Fruit fly (Drosophila melanogaster) whole organism, embryonic: Measurements from ENCODE around the gene CG13471.
A peak's percentile ranks its signal among the peaks of the same experiment; 100 is the strongest.

Source experiments
- Ada2b ChIP-seq: fragments of 200-800 bp; sonication (Bioruptor generic); IDR thresholded peaks from 2 replicates; pipeline ENCODE4 v1.3.6; 2022; ENCODE audit warnings: missing biosample characterization, missing genetic modification characterization
- B-H2 ChIP-seq: fragments of 200-800 bp; sonication (Bioruptor generic); optimal IDR thresholded peaks from 2 replicates; lab custom pipeline; 2018; ENCODE audit warnings: missing biosample characterization, mild to moderate bottlenecking, missing genetic modification characterization
- BEAF-32 ChIP-seq: fragments of 200-800 bp; sonication (Bioruptor generic); optimal IDR thresholded peaks from 3 replicates; lab custom pipeline; 2017; ENCODE audit warnings: missing biosample characterization, missing genetic modification characterization, mild to moderate bottlenecking, moderate library complexity, missing genetic modification reagents
- Bteb2 ChIP-seq: fragments of 200-800 bp; sonication (Bioruptor generic); optimal IDR thresholded peaks from 2 replicates; lab custom pipeline; 2016; ENCODE audit warnings: missing biosample characterization, missing genetic modification characterization
- CG11695 ChIP-seq: fragments of 200-800 bp; sonication (Bioruptor generic); IDR thresholded peaks from 3 replicates; pipeline ENCODE4 v1.3.6; 2022; ENCODE audit warnings: missing biosample characterization, missing genetic modification characterization
- CG11696 ChIP-seq: fragments of 200-800 bp; sonication (Bioruptor generic); IDR thresholded peaks from 2 replicates; pipeline ENCODE4 v1.3.6; 2022; ENCODE audit warnings: missing biosample characterization, missing genetic modification characterization
- CG12155 ChIP-seq: fragments of 200-800 bp; sonication (Bioruptor generic); optimal IDR thresholded peaks from 3 replicates; lab custom pipeline; 2016; ENCODE audit warnings: missing biosample characterization, missing genetic modification characterization
- CG12391 ChIP-seq: fragments of 200-800 bp; sonication (Bioruptor generic); optimal IDR thresholded peaks from 3 replicates; lab custom pipeline; 2018; ENCODE audit warnings: missing biosample characterization, mild to moderate bottlenecking, missing genetic modification characterization, moderate library complexity
- CG14014 ChIP-seq: fragments of 200-800 bp; sonication (Bioruptor generic); IDR thresholded peaks from 2 replicates; pipeline ENCODE4 v1.3.6; 2022; ENCODE audit warnings: missing biosample characterization, missing genetic modification characterization
- CG14710 ChIP-seq: fragments of 200-800 bp; sonication (Bioruptor generic); optimal IDR thresholded peaks from 3 replicates; lab custom pipeline; 2019; ENCODE audit warnings: missing biosample characterization, mild to moderate bottlenecking, missing genetic modification characterization, moderate library complexity
- CG17361 ChIP-seq: fragments of 200-800 bp; sonication (Bioruptor generic); IDR thresholded peaks from 3 replicates; pipeline ENCODE4 v1.3.6; 2022; ENCODE audit warnings: missing biosample characterization, missing genetic modification characterization
- CG2199 ChIP-seq: fragments of 200-800 bp; sonication (Bioruptor generic); IDR thresholded peaks from 3 replicates; pipeline ENCODE4 v1.3.6; 2022; ENCODE audit warnings: missing biosample characterization, missing genetic modification characterization
- CG2202 ChIP-seq: fragments of 200-800 bp; sonication (Bioruptor generic); optimal IDR thresholded peaks from 2 replicates; lab custom pipeline; 2018; ENCODE audit warnings: missing biosample characterization, mild to moderate bottlenecking, missing genetic modification characterization
- CG32767 ChIP-seq: fragments of 200-800 bp; sonication (Bioruptor generic); IDR thresholded peaks from 2 replicates; pipeline ENCODE4 v1.3.6; 2022; ENCODE audit warnings: missing biosample characterization, missing genetic modification characterization
- CG34422 ChIP-seq: fragments of 200-800 bp; sonication (Bioruptor generic); IDR thresholded peaks from 3 replicates; pipeline ENCODE4 v1.3.6; 2022; ENCODE audit warnings: missing biosample characterization, missing genetic modification characterization
- CG4404 ChIP-seq: fragments of 200-800 bp; sonication (Bioruptor generic); IDR thresholded peaks from 2 replicates; pipeline ENCODE4 v1.3.6; 2022; ENCODE audit warnings: missing biosample characterization, missing genetic modification characterization
- CG5180 ChIP-seq: fragments of 200-800 bp; sonication (Bioruptor generic); optimal IDR thresholded peaks from 3 replicates; lab custom pipeline; 2017; ENCODE audit warnings: missing biosample characterization, missing genetic modification characterization, mild to moderate bottlenecking, moderate library complexity, missing genetic modification reagents
- CG7556 ChIP-seq: fragments of 200-800 bp; sonication (Bioruptor generic); optimal IDR thresholded peaks from 2 replicates; lab custom pipeline; 2017; ENCODE audit warnings: missing biosample characterization, mild to moderate bottlenecking, missing genetic modification characterization
- CG7839 ChIP-seq: fragments of 200-800 bp; sonication (Bioruptor generic); optimal IDR thresholded peaks from 3 replicates; lab custom pipeline; 2018; ENCODE audit warnings: missing biosample characterization, mild to moderate bottlenecking, missing genetic modification characterization, moderate library complexity
- D ChIP-seq, 2 experiments: fragments of 200-800 bp in 1 of 2; fragments of >200 bp in 1 of 2; sonication (Bioruptor generic) in 1 of 2; optimal IDR thresholded peaks; 2 replicates in 1 of 2; 3 replicates in 1 of 2; lab custom pipeline; 2017; ENCODE audit warnings: mild to moderate bottlenecking in 1 of 2, missing biosample characterization in 1 of 2, missing genetic modification characterization in 1 of 2, missing genetic modification reagents in 1 of 2
- Dfd ChIP-seq, 2 experiments: fragments of >200 bp; optimal IDR thresholded peaks; 2 replicates each; lab custom pipeline; 2017; ENCODE audit warnings: missing biosample characterization in 2 of 2, missing genetic modification characterization in 2 of 2
- Doc2 ChIP-seq: fragments of 200-800 bp; sonication (Bioruptor generic); IDR thresholded peaks from 2 replicates; pipeline ENCODE4 v1.3.6; 2022; ENCODE audit warnings: missing biosample characterization, missing genetic modification characterization
- Dp ChIP-seq: fragments of 200-800 bp; sonication (Bioruptor generic); optimal IDR thresholded peaks from 2 replicates; lab custom pipeline; 2018; ENCODE audit warnings: missing biosample characterization, mild to moderate bottlenecking, missing genetic modification characterization, moderate library complexity
- Ets97D ChIP-seq: fragments of 200-800 bp; sonication (Bioruptor generic); optimal IDR thresholded peaks from 3 replicates; lab custom pipeline; 2016; ENCODE audit warnings: missing biosample characterization, missing genetic modification characterization
- Fer3 ChIP-seq: fragments of 200-800 bp; sonication (Bioruptor generic); optimal IDR thresholded peaks from 2 replicates; lab custom pipeline; 2018; ENCODE audit warnings: missing biosample characterization, mild to moderate bottlenecking, missing genetic modification characterization, moderate library complexity
- Hmx ChIP-seq: fragments of 200-800 bp; sonication (Bioruptor generic); optimal IDR thresholded peaks from 2 replicates; lab custom pipeline; 2016; ENCODE audit warnings: missing biosample characterization, missing genetic modification characterization
- Hsf ChIP-seq: fragments of 200-800 bp; sonication (Bioruptor generic); optimal IDR thresholded peaks from 3 replicates; lab custom pipeline; 2016; ENCODE audit warnings: missing biosample characterization, missing genetic modification characterization
- Lhr ChIP-seq: fragments of 200-800 bp; sonication (Bioruptor generic); optimal IDR thresholded peaks from 3 replicates; lab custom pipeline; 2017; ENCODE audit warnings: mild to moderate bottlenecking, missing biosample characterization, missing genetic modification reagents, missing genetic modification characterization
- NC2α ChIP-seq: fragments of 200-800 bp; sonication (Bioruptor generic); optimal IDR thresholded peaks from 2 replicates; lab custom pipeline; 2016; ENCODE audit warnings: missing biosample characterization, missing genetic modification characterization
- NC2β ChIP-seq: fragments of 200-800 bp; sonication (Bioruptor generic); optimal IDR thresholded peaks from 2 replicates; lab custom pipeline; 2016; ENCODE audit warnings: missing biosample characterization, missing genetic modification characterization
- Side ChIP-seq: fragments of 200-800 bp; sonication (Bioruptor generic); optimal IDR thresholded peaks from 2 replicates; lab custom pipeline; 2016; ENCODE audit warnings: missing biosample characterization, missing genetic modification characterization
- Spps ChIP-seq: fragments of 200-800 bp; sonication (Bioruptor generic); optimal IDR thresholded peaks from 2 replicates; lab custom pipeline; 2018; ENCODE audit warnings: missing biosample characterization, mild to moderate bottlenecking, missing genetic modification characterization
- amos ChIP-seq: fragments of 200-800 bp; sonication (Bioruptor generic); IDR thresholded peaks from 2 replicates; pipeline ENCODE4 v1.3.6; 2022; ENCODE audit warnings: missing biosample characterization, missing genetic modification characterization; ENCODE audit not compliant: partially characterized antibody
- ase ChIP-seq: fragments of 200-800 bp; sonication (Bioruptor generic); IDR thresholded peaks from 3 replicates; pipeline ENCODE4 v1.3.6; 2022; ENCODE audit warnings: missing biosample characterization, missing genetic modification characterization
- chn ChIP-seq: fragments of 200-800 bp; sonication (Bioruptor generic); optimal IDR thresholded peaks from 2 replicates; lab custom pipeline; 2016; ENCODE audit warnings: missing biosample characterization, missing genetic modification characterization
- dmrt99B ChIP-seq: fragments of 200-800 bp; sonication (Bioruptor generic); optimal IDR thresholded peaks from 2 replicates; lab custom pipeline; 2018; ENCODE audit warnings: missing biosample characterization, mild to moderate bottlenecking, missing genetic modification characterization, moderate library complexity
- fd96Cb ChIP-seq: fragments of 200-800 bp; sonication (Bioruptor generic); optimal IDR thresholded peaks from 2 replicates; lab custom pipeline; 2018; ENCODE audit warnings: missing biosample characterization, mild to moderate bottlenecking, missing genetic modification characterization, moderate library complexity
- gce ChIP-seq: fragments of 200-800 bp; sonication (Bioruptor generic); IDR thresholded peaks from 3 replicates; pipeline ENCODE4 v1.3.6; 2022; ENCODE audit warnings: missing biosample characterization, missing genetic modification characterization
- hbn ChIP-seq: fragments of 200-800 bp; sonication (Bioruptor generic); IDR thresholded peaks from 2 replicates; pipeline ENCODE4 v1.3.6; 2022; ENCODE audit warnings: missing biosample characterization, missing genetic modification characterization; ENCODE audit not compliant: partially characterized antibody
- jigr1 ChIP-seq: fragments of 200-800 bp; sonication (Bioruptor generic); IDR thresholded peaks from 3 replicates; pipeline ENCODE4 v1.3.6; 2022; ENCODE audit warnings: missing biosample characterization, missing genetic modification characterization
- lola ChIP-seq, 3 experiments: fragments of >200 bp in 2 of 3; fragments of 200-800 bp in 1 of 3; sonication (Bioruptor generic) in 1 of 3; optimal IDR thresholded peaks; 2 replicates each; lab custom pipeline; 2017 to 2019; ENCODE audit warnings: missing biosample characterization in 3 of 3, missing genetic modification characterization in 3 of 3, mild to moderate bottlenecking in 1 of 3, moderate library complexity in 1 of 3
- maf-S ChIP-seq: fragments of 200-800 bp; sonication (Bioruptor generic); optimal IDR thresholded peaks from 2 replicates; lab custom pipeline; 2016; ENCODE audit warnings: missing biosample characterization, missing genetic modification characterization
- otp ChIP-seq: fragments of 200-800 bp; sonication (Bioruptor generic); IDR thresholded peaks from 3 replicates; pipeline ENCODE4, ENCODE4 v1.3.6; 2022; ENCODE audit warnings: missing biosample characterization, missing genetic modification characterization
- pho ChIP-seq: fragments of 200-800 bp; sonication (Bioruptor generic); optimal IDR thresholded peaks from 2 replicates; lab custom pipeline; 2016; ENCODE audit warnings: missing biosample characterization, missing genetic modification characterization
- scrt ChIP-seq: fragments of 200-800 bp; sonication (Bioruptor generic); optimal IDR thresholded peaks from 2 replicates; lab custom pipeline; 2018; ENCODE audit warnings: missing biosample characterization, mild to moderate bottlenecking, missing genetic modification characterization, moderate library complexity
- sens ChIP-seq: fragments of 200-800 bp; sonication (Bioruptor generic); peaks from one replicate; lab custom pipeline; 2016; ENCODE audit warnings: missing biosample characterization, missing genetic modification characterization
- seq ChIP-seq: fragments of 200-800 bp; sonication (Bioruptor generic); IDR thresholded peaks from 2 replicates; pipeline ENCODE4 v1.3.6; 2022; ENCODE audit warnings: missing biosample characterization, missing genetic modification characterization
- shn ChIP-seq: fragments of 200-800 bp; sonication (Bioruptor generic); optimal IDR thresholded peaks from 3 replicates; lab custom pipeline; 2016; ENCODE audit warnings: missing biosample characterization, missing genetic modification characterization
- slou ChIP-seq: fragments of 200-800 bp; sonication (Bioruptor generic); optimal IDR thresholded peaks from 3 replicates; lab custom pipeline; 2016; ENCODE audit warnings: missing biosample characterization, missing genetic modification characterization
- tgo ChIP-seq: fragments of 200-800 bp; sonication (Bioruptor generic); IDR thresholded peaks from 3 replicates; pipeline ENCODE4 v1.3.6; 2022; ENCODE audit warnings: missing biosample characterization, missing genetic modification characterization
- zen2 ChIP-seq: fragments of 200-800 bp; sonication (Bioruptor generic); IDR thresholded peaks from 3 replicates; pipeline ENCODE4 v1.3.6; 2022; ENCODE audit warnings: missing biosample characterization, missing genetic modification characterization; ENCODE audit not compliant: partially characterized antibody

Gene CG13471

dm6 chr3L:14708053-14708452 lies 25.3 kb downstream of the CG13471 start (continued):
- TF ChIP-seq CG2202 (tag; lab: Kevin White, UChicago) (no peak), slou (peak; percentile 46), Ets97D (GFP tag; lab: Kevin White, UChicago) (peak; percentile 1), Dfd (GFP tag; optimal IDR thresholded peaks at IDR 0.05; lab: Kevin White, UChicago) (no peak), hbn (no peak), CG11696 (GFP tag; lab: Robert Waterston, UW) (peak; percentile 39; the same call in 1 of the 2 replicates), CG12391 (no peak), Bteb2 (no peak), sens (GFP tag; lab: Kevin White, UChicago) (peak; percentile 90), ase (no peak), Doc2 (GFP tag; lab: Robert Waterston, UW) (no peak), Side (GFP tag; lab: Kevin White, UChicago) (no peak), BEAF-32 (no peak), zen2 (GFP tag; lab: Robert Waterston, UW) (no peak), CG2199 (GFP tag; lab: Robert Waterston, UW) (no peak), otp (GFP tag; lab: Robert Waterston, UW) (no peak), lola (GFP tag; optimal IDR thresholded peaks at IDR 0.05; lab: Kevin White, UChicago) (no peak), CG5180 (GFP tag; lab: Kevin White, UChicago) (no peak), CG32767 (GFP tag; lab: Robert Waterston, UW) (0 out of 2 replicates have a peak, but pooled peaks have one; percentile 13), jigr1 (GFP tag; lab: Robert Waterston, UW) (no peak), Spps (tag; lab: Kevin White, UChicago) (no peak), pho (GFP tag; lab: Kevin White, UChicago) (peak; percentile 46), CG7556 (GFP tag; lab: Kevin White, UChicago) (no peak), CG17361 (GFP tag; lab: Robert Waterston, UW) (no peak), NC2α (GFP tag; lab: Kevin White, UChicago) (no peak), CG34422 (GFP tag; lab: Robert Waterston, UW) (no peak), Fer3 (peak; percentile 67), Hmx (no peak), scrt (peak; percentile 32), D (optimal IDR thresholded peaks at IDR 0.05; lab: Kevin White, UChicago) (no peak), D (GFP tag; optimal IDR thresholded peaks at IDR 0.05; lab: Kevin White, UChicago) (no peak), CG14014 (GFP tag; lab: Robert Waterston, UW) (peak; percentile 76; the same call in 1 of the 2 replicates), CG7839 (tag; lab: Kevin White, UChicago) (peak; percentile 8), dmrt99B (tag; lab: Kevin White, UChicago) (peak; percentile 44), CG11695 (GFP tag; lab: Robert Waterston, UW) (peak; percentile 65; the same call in 1 of the 3 replicates), CG12155 (GFP tag; lab: Kevin White, UChicago) (no peak), chn (GFP tag; lab: Kevin White, UChicago) (no peak), shn (GFP tag; lab: Kevin White, UChicago) (no peak), CG4404 (GFP tag; lab: Robert Waterston, UW) (no peak), seq (GFP tag; lab: Robert Waterston, UW) (peak; percentile 64), amos (GFP tag; lab: Robert Waterston, UW) (no peak), Hsf (GFP tag; lab: Kevin White, UChicago) (no peak), fd96Cb (tag; lab: Kevin White, UChicago) (no peak), Ada2b (GFP tag; lab: Robert Waterston, UW) (0 out of 2 replicates have a peak, but pooled peaks have one; percentile 26), NC2β (GFP tag; lab: Kevin White, UChicago) (no peak), Lhr (GFP tag; lab: Kevin White, UChicago) (no peak), maf-S (GFP tag; lab: Kevin White, UChicago) (peak; percentile 20), gce (GFP tag; lab: Robert Waterston, UW) (no peak), CG14710 (tag; lab: Kevin White, UChicago) (no peak), Dp (GFP tag; lab: Kevin White, UChicago) (no peak), B-H2 (peak; percentile 36), tgo (GFP tag; lab: Robert Waterston, UW) (0 out of 3 replicates have a peak, but pooled peaks have one; percentile 19)
